Fruit fly (Drosophila melanogaster): ENCODE measurements around the gene Herc4.

dm6 chr3L:1348935-1349334 is 35.4 kb downstream of the Herc4 start:
- TF ChIP-seq CG14711 (tag; optimal IDR thresholded peaks at IDR 0.05) (no peak), tj (GFP tag; optimal IDR thresholded peaks at IDR 0.05) (no peak), CG7101 (tag; optimal IDR thresholded peaks at IDR 0.05) (no peak), cic (GFP tag; optimal IDR thresholded peaks at IDR 0.05) (no peak), CG33017 (tag; optimal IDR thresholded peaks at IDR 0.05) (no peak), pad (GFP tag; optimal IDR thresholded peaks at IDR 0.05) (no peak), Mnt (GFP tag; optimal IDR thresholded peaks at IDR 0.05) (no peak), CG11617 (GFP tag; optimal IDR thresholded peaks at IDR 0.05) (no peak), kay (GFP tag; ENCODE audit: borderline replicate concordance) (no peak), ovo (GFP tag; optimal IDR thresholded peaks at IDR 0.05) (no peak), CG5204 (GFP tag; optimal IDR thresholded peaks at IDR 0.05) (no peak), Clk (GFP tag; optimal IDR thresholded peaks at IDR 0.05) (no peak), CG7045 (GFP tag; optimal IDR thresholded peaks at IDR 0.05) (no peak)

All from whole organism, adult.